Fruit fly (Drosophila melanogaster): ENCODE results near the gene Dtg.

Gene Dtg

dm6 chr3R:12701257-12701656, 53.4 kb downstream of the Dtg start:
- TF ChIP-seq lola (GFP tag; optimal IDR thresholded peaks at IDR 0.05) (no peak), Hnf4 (GFP tag; optimal IDR thresholded peaks at IDR 0.05) (no peak), Sp1 (GFP tag; optimal IDR thresholded peaks at IDR 0.05) (no peak), dl (GFP tag; optimal IDR thresholded peaks at IDR 0.05; ENCODE audit: insufficient read depth in 1 of 2, partially characterized antibody in 2 of 2) (no peak), Jra (GFP tag; optimal IDR thresholded peaks at IDR 0.05) (no peak), dmrt93B (GFP tag; optimal IDR thresholded peaks at IDR 0.05) (no peak), sage (GFP tag; optimal IDR thresholded peaks at IDR 0.05) (no peak), woc (GFP tag; optimal IDR thresholded peaks at IDR 0.05) (no peak), N (GFP tag; optimal IDR thresholded peaks at IDR 0.05) (no peak), tai (GFP tag; optimal IDR thresholded peaks at IDR 0.05) (no peak), Hr83 (GFP tag; optimal IDR thresholded peaks at IDR 0.05; ENCODE audit: poor library complexity, severe bottlenecking) (no peak), Rel (GFP tag; optimal IDR thresholded peaks at IDR 0.05) (no peak), Rel (tag; optimal IDR thresholded peaks at IDR 0.05) (no peak), dsf (GFP tag; optimal IDR thresholded peaks at IDR 0.05; ENCODE audit: borderline replicate concordance) (no peak), Vsx2 (GFP tag; optimal IDR thresholded peaks at IDR 0.05; ENCODE audit: partially characterized antibody) (no peak)

DNA sequence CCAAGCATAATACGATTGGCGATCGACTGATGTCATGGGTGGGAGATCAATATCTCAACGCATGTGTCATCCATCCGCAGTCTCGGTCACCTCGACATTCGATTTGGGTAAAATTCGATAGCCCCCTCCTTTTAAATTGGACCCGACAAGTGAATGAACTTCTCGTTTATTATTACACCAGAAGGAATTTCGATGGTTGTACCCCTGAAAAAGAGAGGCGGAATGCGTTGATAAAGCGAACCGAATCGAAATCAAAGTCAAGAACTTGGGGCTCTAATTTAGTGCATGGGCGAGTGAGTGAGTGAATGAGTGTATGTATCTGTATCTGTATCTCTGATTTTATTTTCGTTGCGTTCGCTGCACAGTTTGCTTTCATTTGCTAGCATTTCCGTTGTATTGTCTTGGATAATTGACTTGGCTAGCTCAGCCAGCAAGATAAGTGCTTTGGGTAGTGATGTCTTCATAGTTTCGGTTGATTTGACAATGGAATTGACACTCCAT, 54.2 kb downstream of the Dtg start:
- TF ChIP-seq Hnf4 (GFP tag; optimal IDR thresholded peaks at IDR 0.05) (no peak), Myc (optimal IDR thresholded peaks at IDR 0.05) (no peak), Mio (GFP tag; optimal IDR thresholded peaks at IDR 0.05) (no peak), dmrt93B (GFP tag; optimal IDR thresholded peaks at IDR 0.05) (no peak), HLH106 (tag; optimal IDR thresholded peaks at IDR 0.05) (no peak), Sp1 (GFP tag; optimal IDR thresholded peaks at IDR 0.05) (no peak), Abd-B (GFP tag; optimal IDR thresholded peaks at IDR 0.05) (no peak), woc (GFP tag; optimal IDR thresholded peaks at IDR 0.05) (no peak), dsf (GFP tag; optimal IDR thresholded peaks at IDR 0.05; ENCODE audit: borderline replicate concordance) (no peak), Hr78 (GFP tag; optimal IDR thresholded peaks at IDR 0.05) (no peak)

All from whole organism, wandering third instar larva.